Fruit fly (Drosophila melanogaster) whole organism: ENCODE measurements around the gene CG32631.
A peak's percentile ranks its signal among the peaks of the same experiment; 100 is the strongest.

Experiments used
- CG8478 ChIP-seq: fragments of >200 bp; optimal IDR thresholded peaks from 2 replicates; lab custom pipeline; 2018; ENCODE audit warnings: inconsistent platforms
- Dll ChIP-seq: fragments of >200 bp; optimal IDR thresholded peaks from 2 replicates; lab custom pipeline; 2017
- EcR ChIP-seq, 2 experiments: fragments of >200 bp; optimal IDR thresholded peaks; 2 replicates each; lab custom pipeline; 2017; ENCODE audit warnings: missing biosample characterization in 2 of 2, missing genetic modification characterization in 2 of 2, missing genetic modification reagents in 2 of 2
- pan ChIP-seq: fragments of >200 bp; optimal IDR thresholded peaks from 2 replicates; lab custom pipeline; 2017
- psq ChIP-seq: fragments of >200 bp; optimal IDR thresholded peaks from 2 replicates; lab custom pipeline; 2017
- usp ChIP-seq: fragments of >200 bp; optimal IDR thresholded peaks from 2 replicates; lab custom pipeline; 2017; ENCODE audit warnings: missing biosample characterization, missing genetic modification characterization, mixed read lengths

The CG32631 gene

DNA sequence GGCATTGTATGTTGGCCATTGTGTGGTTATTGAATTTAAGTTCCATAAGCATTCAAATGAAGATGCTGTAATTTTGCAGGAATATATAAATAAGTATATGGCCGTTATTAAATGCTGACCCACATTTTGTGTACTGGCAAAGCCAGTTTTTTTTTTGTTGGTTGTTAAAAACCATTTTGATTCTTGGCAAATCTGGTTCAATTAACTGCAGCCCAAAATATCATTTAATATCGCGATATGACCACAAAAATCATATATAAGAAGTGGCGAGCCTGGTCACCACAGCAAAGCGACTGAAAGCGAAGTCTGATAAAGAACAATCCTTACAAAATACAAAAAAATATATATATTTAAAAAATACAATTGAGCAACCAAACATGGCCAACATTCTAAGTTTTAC is at the start of gene CG32631:
CG32631 (plus strand) TSS at position 301 of the 400 bp plus-strand sequence.
- TF ChIP-seq EcR (GFP tag; optimal IDR thresholded peaks at IDR 0.05; lab: Kevin White, UChicago): no peak
- no peak for TF ChIP-seq usp (GFP tag; lab: Kevin White, UChicago)
- no peak for TF ChIP-seq pan
- no peak for TF ChIP-seq psq (lab: Kevin White, UChicago)
- TF ChIP-seq CG8478 (lab: Kevin White, UChicago): no peak
- no peak for TF ChIP-seq Dll (lab: Kevin White, UChicago)

DNA sequence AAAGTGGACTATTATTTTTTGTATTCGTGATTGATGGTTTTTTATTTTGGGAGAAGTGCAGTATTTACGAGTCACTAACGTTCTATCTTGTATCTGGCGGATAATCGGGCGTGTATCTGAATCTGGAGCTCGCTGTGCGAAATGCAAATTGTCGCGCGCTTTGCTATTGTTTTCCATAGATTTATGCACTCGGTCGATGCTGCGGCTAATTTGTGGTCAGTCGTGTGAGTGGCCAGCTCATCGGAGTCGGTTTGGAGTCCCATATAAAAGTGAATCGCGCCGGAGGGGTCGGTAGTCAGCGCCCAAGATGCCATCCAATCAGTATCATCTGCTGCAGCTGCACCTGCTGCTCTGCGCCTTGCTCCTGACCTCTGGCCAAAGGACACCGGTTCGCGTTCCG is 28.6 kb upstream of the CG32631 start, which contains the start of gene CG15754:
CG15754 (plus strand) TSS at position 301 of the 400 bp plus-strand sequence.
- TF ChIP-seq psq (lab: Kevin White, UChicago): no peak
- TF ChIP-seq usp (GFP tag; lab: Kevin White, UChicago): no peak
- TF ChIP-seq Dll (lab: Kevin White, UChicago): no peak
- TF ChIP-seq CG8478 (lab: Kevin White, UChicago): no peak
- no peak for TF ChIP-seq pan
- no peak for TF ChIP-seq EcR (GFP tag; optimal IDR thresholded peaks at IDR 0.05; lab: Kevin White, UChicago)

DNA sequence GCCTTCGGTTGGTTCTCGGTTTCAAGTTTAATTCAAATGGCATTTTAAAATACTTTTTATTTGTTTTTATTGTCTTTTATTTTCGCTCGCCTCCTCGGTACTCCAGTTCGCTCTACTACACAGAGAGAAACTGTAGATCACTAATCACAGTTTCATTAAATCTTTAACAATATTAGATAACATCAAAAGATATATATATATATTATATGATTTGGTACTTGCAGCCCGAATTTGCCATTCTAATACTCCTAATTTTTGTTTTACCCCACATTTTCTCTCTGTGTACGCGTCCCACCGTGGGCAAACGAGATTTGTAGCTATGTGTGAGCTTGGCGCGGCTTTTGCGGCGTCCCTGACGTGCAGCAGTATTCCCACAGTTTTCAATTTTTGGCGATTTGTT is 26.6 kb upstream of the CG32631 start:
- TF ChIP-seq EcR (GFP tag; optimal IDR thresholded peaks at IDR 0.05; lab: Kevin White, UChicago) (no peak), CG8478 (lab: Kevin White, UChicago) (no peak), psq (lab: Kevin White, UChicago) (no peak), pan (no peak), usp (GFP tag; lab: Kevin White, UChicago) (no peak), Dll (lab: Kevin White, UChicago) (no peak)

DNA sequence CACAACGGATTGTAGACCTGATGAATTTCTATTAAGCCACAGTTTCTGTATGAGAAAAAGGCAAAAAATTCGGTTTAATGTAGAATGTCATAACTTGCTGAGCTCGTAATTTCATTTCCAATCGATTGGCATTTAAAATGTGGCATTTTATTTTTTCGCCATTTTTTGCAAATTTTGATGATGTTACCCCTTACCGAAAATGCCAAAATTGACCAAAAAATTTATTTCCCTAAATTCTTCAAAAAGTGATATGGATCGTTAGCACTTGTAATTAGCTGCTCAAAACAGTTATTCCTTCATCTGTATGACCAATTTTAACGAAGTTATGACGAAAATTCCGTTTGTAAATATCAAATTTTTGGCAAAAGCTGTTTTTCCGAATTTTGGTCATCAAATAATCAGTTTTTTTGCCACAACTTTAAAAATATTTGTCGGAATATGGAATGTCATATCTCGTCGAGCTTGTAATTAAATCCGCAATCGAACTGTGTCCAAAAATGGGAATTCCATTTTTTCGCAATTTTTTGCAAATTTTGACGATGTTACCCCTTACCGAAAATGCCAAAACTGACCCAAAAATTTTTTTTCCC is 26.0 kb upstream of the CG32631 start, which contains the start of gene CG44428:
CG44428 (minus strand) TSS at position 51 of the 590 bp plus-strand sequence.
- no peak for TF ChIP-seq usp (GFP tag; lab: Kevin White, UChicago)
- no peak for TF ChIP-seq EcR (GFP tag; optimal IDR thresholded peaks at IDR 0.05; lab: Kevin White, UChicago)
- TF ChIP-seq pan: no peak
- no peak for TF ChIP-seq CG8478 (lab: Kevin White, UChicago)
- TF ChIP-seq Dll (lab: Kevin White, UChicago): no peak
- no peak for TF ChIP-seq psq (lab: Kevin White, UChicago)

DNA sequence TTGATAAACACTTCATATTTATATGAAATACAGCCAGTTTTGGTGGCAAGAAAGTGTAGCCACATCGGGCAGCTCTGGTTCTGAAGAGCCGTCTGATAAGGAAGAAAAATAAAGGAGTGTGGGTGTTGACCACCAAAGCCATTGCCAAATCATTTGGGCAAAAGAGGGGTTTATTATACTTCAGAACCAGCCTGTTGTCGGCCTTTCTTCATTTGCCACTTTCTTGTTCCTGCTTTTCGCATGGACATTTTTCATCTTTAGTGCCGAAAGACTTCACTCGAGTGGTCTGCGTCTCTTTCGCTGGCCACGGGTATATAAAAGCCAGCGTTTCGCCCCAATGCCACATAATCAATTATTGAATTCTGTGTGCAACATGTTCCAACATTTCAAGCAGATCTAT is 22.2 kb upstream of the CG32631 start, which contains the start of gene CG15756:
CG15756 (plus strand) TSS at position 301 of the 400 bp plus-strand sequence.
- TF ChIP-seq psq (lab: Kevin White, UChicago): no peak
- no peak for TF ChIP-seq EcR (GFP tag; optimal IDR thresholded peaks at IDR 0.05; lab: Kevin White, UChicago)
- TF ChIP-seq CG8478 (lab: Kevin White, UChicago): no peak

DNA sequence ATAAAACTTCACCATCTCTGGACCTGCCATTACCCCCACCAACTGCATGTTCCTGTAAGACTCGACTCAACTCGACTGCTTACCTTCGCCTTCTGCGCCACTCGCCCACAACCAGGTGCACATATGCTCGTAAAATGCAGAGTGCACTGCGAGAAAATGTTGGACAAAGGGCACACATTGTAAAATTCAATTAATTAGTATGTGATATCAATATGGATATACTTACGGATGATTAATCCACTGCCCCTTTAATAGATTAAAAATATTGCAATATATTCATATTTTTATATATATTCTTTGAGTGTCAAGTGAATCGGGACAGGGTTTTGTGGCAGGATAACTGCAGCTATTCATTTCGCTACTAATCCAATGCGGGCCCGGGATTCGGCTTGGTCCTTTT is 19.5 kb upstream of the CG32631 start:
- TF ChIP-seq CG8478 (lab: Kevin White, UChicago): no peak
- TF ChIP-seq psq (lab: Kevin White, UChicago): no peak
- TF ChIP-seq pan: no peak
- TF ChIP-seq EcR (GFP tag; optimal IDR thresholded peaks at IDR 0.05; lab: Kevin White, UChicago): no peak
- no peak for TF ChIP-seq Dll (lab: Kevin White, UChicago)
- no peak for TF ChIP-seq usp (GFP tag; lab: Kevin White, UChicago)

DNA sequence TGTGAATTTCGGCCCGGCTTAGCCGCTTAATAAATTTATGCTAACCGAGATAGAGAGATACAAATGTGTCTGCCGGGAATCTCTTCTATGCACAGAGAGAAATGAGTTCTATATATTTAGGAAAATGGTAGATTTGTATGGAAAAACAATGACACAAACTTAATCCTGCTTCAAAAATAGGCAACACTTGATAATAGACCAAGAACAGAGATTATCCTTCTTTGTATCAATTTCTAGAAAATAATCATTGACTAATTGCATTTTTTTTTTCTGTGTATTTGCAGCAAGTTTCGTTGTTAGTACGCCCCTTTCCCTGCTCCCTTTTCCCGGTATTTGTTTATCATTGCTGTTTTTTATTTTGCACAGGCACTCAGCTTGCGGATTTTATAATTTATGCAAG is 16.8 kb upstream of the CG32631 start:
- TF ChIP-seq EcR (GFP tag; optimal IDR thresholded peaks at IDR 0.05; lab: Kevin White, UChicago) (no peak), usp (GFP tag; lab: Kevin White, UChicago) (no peak), psq (lab: Kevin White, UChicago) (no peak), CG8478 (lab: Kevin White, UChicago) (no peak), Dll (lab: Kevin White, UChicago) (no peak)

DNA sequence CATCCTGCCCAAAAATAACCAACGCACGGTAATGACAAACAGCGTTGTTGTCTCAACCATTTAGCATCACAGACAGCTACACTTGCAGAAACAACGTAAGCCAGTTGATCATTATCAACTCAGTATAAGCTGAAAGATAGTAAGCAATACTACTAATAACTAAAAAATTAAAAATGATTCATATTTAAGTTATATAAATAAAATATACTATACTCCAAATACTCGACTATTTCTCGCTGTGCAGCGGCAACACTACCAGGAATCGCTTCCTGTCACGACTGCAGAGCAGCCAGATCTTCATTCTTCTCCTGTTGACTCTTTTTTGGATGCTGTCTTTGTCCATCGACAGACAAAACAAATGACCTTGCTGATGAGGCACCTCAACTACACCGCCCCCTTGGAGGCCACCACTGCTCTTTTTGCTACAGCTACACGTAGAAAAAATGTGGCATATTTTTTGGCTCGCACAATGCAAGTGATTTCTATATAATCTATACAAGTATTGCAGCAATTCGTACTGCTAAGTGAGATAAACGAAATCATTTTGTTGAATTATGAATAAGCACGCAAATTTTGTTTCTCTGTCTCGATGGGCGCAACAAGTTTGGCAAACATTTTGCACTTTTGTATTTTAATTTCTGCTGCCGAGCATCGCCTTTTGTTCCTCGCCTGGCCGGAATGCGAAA is 15.2 kb upstream of the CG32631 start:
- no peak for TF ChIP-seq CG8478 (lab: Kevin White, UChicago)
- no peak for TF ChIP-seq Dll (lab: Kevin White, UChicago)
- TF ChIP-seq pan: no peak
- no peak for TF ChIP-seq usp (GFP tag; lab: Kevin White, UChicago)
- no peak for TF ChIP-seq psq (lab: Kevin White, UChicago)
- TF ChIP-seq EcR (GFP tag; optimal IDR thresholded peaks at IDR 0.05; lab: Kevin White, UChicago): no peak

DNA sequence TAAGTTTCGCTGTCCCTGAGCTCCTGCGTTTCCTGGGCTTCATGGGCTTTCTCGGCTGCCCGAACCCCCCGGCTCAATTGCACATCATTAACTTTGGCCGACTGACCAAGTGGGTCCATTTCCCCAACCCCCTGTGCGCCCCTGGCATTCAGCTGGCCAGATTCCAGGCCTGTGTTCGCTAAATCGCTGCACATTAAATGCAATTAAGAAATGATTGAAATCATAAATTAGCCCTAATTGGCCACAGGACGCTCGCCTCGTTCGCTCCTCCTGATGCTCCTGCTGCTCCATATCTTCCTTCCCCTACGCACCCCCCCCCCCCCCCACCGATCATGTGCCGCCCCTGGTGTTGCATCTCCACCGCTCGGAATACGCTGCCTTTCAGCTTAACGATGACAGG is 14.2 kb upstream of the CG32631 start:
- no peak for TF ChIP-seq usp (GFP tag; lab: Kevin White, UChicago)
- TF ChIP-seq Dll (lab: Kevin White, UChicago): peak; percentile 79
- no peak for TF ChIP-seq psq (lab: Kevin White, UChicago)

DNA sequence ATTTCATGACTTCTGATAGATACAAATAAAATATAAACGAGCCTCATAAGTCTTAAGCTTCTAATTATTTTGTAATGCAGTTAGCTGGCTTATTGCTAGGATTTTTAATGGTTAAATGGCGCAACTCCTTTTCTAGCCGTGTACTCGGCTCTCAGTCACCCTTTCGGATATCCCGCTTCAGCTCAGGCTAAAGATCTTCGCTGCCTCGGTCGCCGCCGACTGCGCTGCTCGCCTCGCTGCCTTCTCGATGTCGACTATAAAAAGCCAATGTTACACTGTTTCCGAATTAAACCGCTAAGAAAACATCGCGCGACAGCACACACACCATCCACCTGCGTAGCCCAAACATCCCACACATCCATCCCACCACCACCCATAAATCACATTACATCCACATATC is 12.9 kb upstream of the CG32631 start, which contains the start of gene Cpr12A:
Cpr12A (plus strand) TSS at position 301 of the 400 bp plus-strand sequence.
- TF ChIP-seq CG8478 (lab: Kevin White, UChicago): no peak
- no peak for TF ChIP-seq psq (lab: Kevin White, UChicago)
- no peak for TF ChIP-seq usp (GFP tag; lab: Kevin White, UChicago)
- TF ChIP-seq EcR (GFP tag; optimal IDR thresholded peaks at IDR 0.05; lab: Kevin White, UChicago): no peak
- no peak for TF ChIP-seq pan
- no peak for TF ChIP-seq Dll (lab: Kevin White, UChicago)

DNA sequence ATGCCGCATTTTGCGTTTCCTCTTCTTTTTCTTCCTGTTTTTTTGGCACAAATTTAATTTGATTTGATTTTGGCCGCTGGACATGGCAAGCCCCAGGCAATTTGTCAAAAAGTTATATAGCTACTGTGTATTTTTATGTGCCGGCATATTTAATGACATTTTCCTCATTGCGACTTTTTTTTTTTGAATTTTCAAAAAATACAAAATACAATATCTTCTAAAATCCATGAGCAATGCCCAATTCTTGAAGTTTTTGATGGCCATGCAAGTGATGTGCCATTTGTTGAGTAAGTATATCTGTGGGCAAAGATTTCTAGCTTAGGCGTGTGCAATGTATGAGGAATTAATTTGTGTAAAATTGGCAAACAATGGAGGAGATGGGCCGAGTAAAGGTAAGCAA is 572 bp upstream of the CG32631 start, which contains the start of gene CG11816:
CG11816 (minus strand) TSS at position 101 of the 400 bp plus-strand sequence.
- TF ChIP-seq usp (GFP tag; lab: Kevin White, UChicago) (no peak), EcR (GFP tag; optimal IDR thresholded peaks at IDR 0.05; lab: Kevin White, UChicago) (no peak), psq (lab: Kevin White, UChicago) (no peak), CG8478 (lab: Kevin White, UChicago) (no peak), Dll (lab: Kevin White, UChicago) (no peak), pan (no peak)
